Fruit fly (Drosophila melanogaster): Measurements from ENCODE around the gene CG43115.
A peak's percentile ranks its signal among the peaks of the same experiment; 100 is the strongest.

Gene CG43115

dm6 chrX:6077043-6077547, 10.9 kb upstream of the CG43115 start (continued):
- TF ChIP-seq CG1603 (tag; optimal IDR thresholded peaks at IDR 0.05) (no peak), unc-4 (GFP tag; IDR thresholded peaks at IDR 0.05; ENCODE audit: partially characterized antibody) (no peak), az2 (GFP tag; optimal IDR thresholded peaks at IDR 0.05) (peak; percentile 28), CG15514 (GFP tag; optimal IDR thresholded peaks at IDR 0.05) (no peak), bbx (GFP tag; IDR thresholded peaks at IDR 0.05; ENCODE audit: partially characterized antibody) (no peak), pita (GFP tag; optimal IDR thresholded peaks at IDR 0.05) (no peak), Dip2 (GFP tag; IDR thresholded peaks at IDR 0.05) (no peak), Lpt (GFP tag; optimal IDR thresholded peaks at IDR 0.05) (no peak), Sry-δ (GFP tag; optimal IDR thresholded peaks at IDR 0.05) (no peak), CG1792 (GFP tag; optimal IDR thresholded peaks at IDR 0.05) (no peak), CG1529 (GFP tag; optimal IDR thresholded peaks at IDR 0.05) (peak; percentile 7), CG6813 (GFP tag; optimal IDR thresholded peaks at IDR 0.05) (no peak), NfI (GFP tag; optimal IDR thresholded peaks at IDR 0.05) (no peak), CG18599 (GFP tag; optimal IDR thresholded peaks at IDR 0.05) (no peak), ttk (GFP tag; IDR thresholded peaks at IDR 0.05) (no peak), CG13123 (GFP tag; optimal IDR thresholded peaks at IDR 0.05) (no peak), H15 (GFP tag; IDR thresholded peaks at IDR 0.05) (no peak), CG3847 (GFP tag; IDR thresholded peaks at IDR 0.05) (no peak), chn (GFP tag; optimal IDR thresholded peaks at IDR 0.05) (no peak), CG3995 (GFP tag; optimal IDR thresholded peaks at IDR 0.05) (no peak), CG4707 (GFP tag; optimal IDR thresholded peaks at IDR 0.05) (no peak), ap (GFP tag; IDR thresholded peaks at IDR 0.05) (peak; percentile 35; the same call in 1 of the 2 replicates), TFAM (GFP tag; optimal IDR thresholded peaks at IDR 0.05) (no peak), CG9876 (GFP tag; optimal IDR thresholded peaks at IDR 0.05) (no peak), Doc3 (GFP tag; IDR thresholded peaks at IDR 0.05; ENCODE audit: partially characterized antibody) (no peak), CG10462 (GFP tag; optimal IDR thresholded peaks at IDR 0.05) (no peak), Scr (GFP tag; IDR thresholded peaks at IDR 0.05; ENCODE audit: partially characterized antibody) (no peak), wor (GFP tag; IDR thresholded peaks at IDR 0.05) (no peak), Gsc (GFP tag; IDR thresholded peaks at IDR 0.05) (no peak), Dek (tag; optimal IDR thresholded peaks at IDR 0.05) (no peak), scrt (GFP tag; optimal IDR thresholded peaks at IDR 0.05) (no peak), CG4282 (GFP tag; optimal IDR thresholded peaks at IDR 0.05) (no peak), tap (tag; optimal IDR thresholded peaks at IDR 0.05) (no peak), HLH3B (GFP tag; IDR thresholded peaks at IDR 0.05) (peak; percentile 15; the same call in 1 of the 2 replicates), peb (GFP tag; IDR thresholded peaks at IDR 0.05) (no peak), Hsf (GFP tag; optimal IDR thresholded peaks at IDR 0.05) (no peak), NC2β (GFP tag; optimal IDR thresholded peaks at IDR 0.05) (no peak), CG10654 (GFP tag; optimal IDR thresholded peaks at IDR 0.05) (no peak), CG3838 (GFP tag; optimal IDR thresholded peaks at IDR 0.05) (no peak), CG18262 (tag; optimal IDR thresholded peaks at IDR 0.05) (peak; percentile 49), ERR (GFP tag; optimal IDR thresholded peaks at IDR 0.05) (no peak), CG7987 (GFP tag; optimal IDR thresholded peaks at IDR 0.05) (no peak), CG4328 (GFP tag; optimal IDR thresholded peaks at IDR 0.05) (no peak), bcd (GFP tag; optimal IDR thresholded peaks at IDR 0.05) (no peak), Hand (GFP tag; optimal IDR thresholded peaks at IDR 0.05) (no peak), Eip74EF (GFP tag; optimal IDR thresholded peaks at IDR 0.05) (peak in 1 of 2 experiments; percentile 11), vfl (GFP tag; optimal IDR thresholded peaks at IDR 0.05) (no peak), nau (GFP tag; optimal IDR thresholded peaks at IDR 0.05) (no peak), CG2116 (GFP tag; optimal IDR thresholded peaks at IDR 0.05) (no peak), Antp (GFP tag; optimal IDR thresholded peaks at IDR 0.05) (no peak), bab2 (GFP tag; optimal IDR thresholded peaks at IDR 0.05) (no peak)

Measured in whole organism, embryonic.